Worm (Caenorhabditis elegans): Measurements from ENCODE around the gene ins-16.
A peak's percentile ranks its signal among the peaks of the same experiment; 100 is the strongest.

- TF ChIP-seq nhr-28 (tag; optimal IDR thresholded peaks at IDR 0.05) (no peak), arid-1 (GFP tag; conservative IDR thresholded peaks at IDR 0.05) (peak; percentile 68; the same call in 1 of the 2 replicates), nhr-237 (tag; optimal IDR thresholded peaks at IDR 0.05) (no peak), ceh-20 (GFP tag; IDR thresholded peaks at IDR 0.05) (0 out of 2 replicates have a peak, but pooled peaks have one; percentile 8), madf-9 (GFP tag; conservative IDR thresholded peaks at IDR 0.05) (peak; percentile 19; the same call in 1 of the 2 replicates), lsy-2 (tag; optimal IDR thresholded peaks at IDR 0.05) (peak in 1 of 2 experiments; percentile 43), ama-1 (optimal IDR thresholded peaks at IDR 0.05) (no peak), daf-12 (tag; optimal IDR thresholded peaks at IDR 0.05) (no peak), skn-1 (tag; optimal IDR thresholded peaks at IDR 0.05) (no peak)
Measured at ce11 chrIII:2032327-2033093, 28.2 kb downstream of the ins-16 start.

Measured in whole organism, L4 larva.